Fruit fly (Drosophila melanogaster) whole organism, embryonic: ENCODE measurements around the gene CG15930.

Experiments
- CG17912 ChIP-seq: fragments of 200-800 bp; sonication (Bioruptor generic); optimal IDR thresholded peaks from 2 replicates; lab custom pipeline; 2018; ENCODE audit warnings: missing biosample characterization, mild to moderate bottlenecking, missing genetic modification characterization
- amos ChIP-seq: fragments of 200-800 bp; sonication (Bioruptor generic); IDR thresholded peaks from 2 replicates; pipeline ENCODE4 v1.3.6; 2022; ENCODE audit warnings: missing biosample characterization, missing genetic modification characterization; ENCODE audit not compliant: partially characterized antibody

- TF ChIP-seq CG17912 (GFP tag; lab: Kevin White, UChicago), result no peak
- TF ChIP-seq amos (GFP tag; lab: Robert Waterston, UW), result peak; percentile 54; the same call in 1 of the 2 replicates
These were observed 5.2 kb downstream of the CG15930 start, which contains the start of the genes TrxT and dhd for dm6 chrX:5311838-5312339.
